Fruit fly (Drosophila melanogaster): Measurements from ENCODE around the gene VhaPPA1-1.

The VhaPPA1-1 gene

DNA sequence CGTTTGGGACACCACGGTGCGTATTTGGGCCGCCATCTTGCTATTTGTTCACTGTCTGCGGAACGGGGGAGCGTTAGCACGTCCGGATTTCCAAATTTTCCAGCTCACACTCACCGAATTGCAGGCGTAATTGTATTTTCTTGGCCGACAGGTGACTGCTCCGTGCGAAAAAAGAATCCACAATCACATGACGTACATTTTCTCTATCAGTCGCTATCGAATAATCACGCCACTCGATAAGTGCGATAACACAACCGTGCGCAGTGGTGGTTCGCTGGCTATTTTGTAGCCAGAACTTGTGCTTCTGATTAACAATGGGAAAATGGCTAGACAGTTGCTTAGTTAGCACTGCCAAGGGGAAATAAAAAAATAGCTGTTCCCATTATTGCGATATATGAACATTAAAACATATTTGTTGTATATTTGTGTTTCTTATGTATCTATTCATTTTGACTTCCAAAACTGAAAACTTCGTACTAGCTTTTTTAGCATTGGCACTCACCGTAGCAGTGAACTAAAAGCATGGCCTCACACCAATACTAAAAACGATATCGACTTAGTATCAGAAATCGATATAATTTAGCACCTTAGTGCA lies at the start of gene VhaPPA1-1:
TSS of gene VhaPPA1-1 (minus strand) at position 225 of the 595 bp plus-strand sequence.
- TF ChIP-seq CG12605 (GFP tag; IDR thresholded peaks at IDR 0.05): no peak

DNA sequence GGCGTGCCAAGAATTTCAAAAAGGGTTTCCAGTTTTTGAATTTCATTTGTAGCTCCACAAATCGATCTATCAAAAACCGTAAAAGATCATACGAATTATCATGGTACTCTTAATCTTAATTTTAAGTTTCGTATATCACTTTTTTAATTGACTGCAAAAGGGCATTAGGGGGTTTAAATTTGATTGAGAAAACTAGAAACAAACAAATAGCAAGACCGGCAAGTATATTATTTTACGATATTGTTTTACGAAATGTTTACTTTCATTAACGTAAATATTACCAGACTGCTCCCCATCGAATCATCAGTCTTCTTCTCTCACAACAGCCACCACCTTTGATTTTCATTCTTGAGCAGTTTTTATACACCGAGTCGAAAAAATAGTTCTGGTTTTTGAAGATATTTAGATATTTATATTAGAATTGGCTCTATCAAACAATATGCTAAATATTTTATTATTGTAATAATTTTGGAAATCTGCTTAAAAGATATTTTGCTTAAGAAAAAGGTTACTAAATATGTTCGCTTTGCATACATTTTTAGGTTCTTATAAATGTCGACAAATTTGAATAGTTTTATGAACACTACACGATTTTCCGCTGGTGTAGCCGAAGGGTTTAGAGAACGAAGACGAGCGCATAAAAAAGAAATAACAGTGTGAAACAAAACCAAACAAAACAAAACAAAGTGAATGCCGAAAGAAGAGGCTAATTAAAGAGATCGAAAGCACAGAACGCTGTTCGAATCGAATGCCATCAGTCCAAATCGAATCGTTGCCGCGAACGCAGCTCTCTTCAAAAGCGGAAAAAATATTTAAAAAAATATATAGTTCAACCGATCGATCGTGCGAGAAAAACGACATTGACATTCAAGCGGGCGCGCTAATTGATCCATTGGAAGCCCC lies 14.3 kb upstream of the VhaPPA1-1 start, which contains the start of gene Sdr:
TSS of gene Sdr (plus strand) at position 702 of the 903 bp plus-strand sequence.
- TF ChIP-seq CG4496 (GFP tag; IDR thresholded peaks at IDR 0.05) (no peak), CG10348 (GFP tag; IDR thresholded peaks at IDR 0.05) (no peak), CG14655 (GFP tag; optimal IDR thresholded peaks at IDR 0.05) (peak; percentile 36), CG8159 (tag; optimal IDR thresholded peaks at IDR 0.05) (peak; percentile 69), CG9948 (tag; optimal IDR thresholded peaks at IDR 0.05) (peak; percentile 62), CG12605 (GFP tag; IDR thresholded peaks at IDR 0.05) (no peak; the same call in 1 of the 2 replicates), Ets98B (GFP tag; IDR thresholded peaks at IDR 0.05) (no peak), CG34367 (tag; optimal IDR thresholded peaks at IDR 0.05) (peak; percentile 50), CG8301 (tag; optimal IDR thresholded peaks at IDR 0.05) (no peak), CG32121 (GFP tag; IDR thresholded peaks at IDR 0.05) (no peak), Pif1A (GFP tag; optimal IDR thresholded peaks at IDR 0.05) (peak; percentile 25), gl (tag; optimal IDR thresholded peaks at IDR 0.05) (peak; percentile 22), CG17806 (tag; optimal IDR thresholded peaks at IDR 0.05) (no peak), EcR (GFP tag; optimal IDR thresholded peaks at IDR 0.05) (no peak), CG15710 (tag; optimal IDR thresholded peaks at IDR 0.05) (peak; percentile 68), fd96Ca (GFP tag; IDR thresholded peaks at IDR 0.05) (no peak), Snoo (tag; optimal IDR thresholded peaks at IDR 0.05) (peak; percentile 38), CG13204 (GFP tag; optimal IDR thresholded peaks at IDR 0.05) (no peak), D1 (tag; optimal IDR thresholded peaks at IDR 0.05) (no peak), rn (GFP tag; IDR thresholded peaks at IDR 0.05) (peak; percentile 24; the same call in 1 of the 2 replicates), Pif1B (GFP tag; optimal IDR thresholded peaks at IDR 0.05) (peak; percentile 4)

DNA sequence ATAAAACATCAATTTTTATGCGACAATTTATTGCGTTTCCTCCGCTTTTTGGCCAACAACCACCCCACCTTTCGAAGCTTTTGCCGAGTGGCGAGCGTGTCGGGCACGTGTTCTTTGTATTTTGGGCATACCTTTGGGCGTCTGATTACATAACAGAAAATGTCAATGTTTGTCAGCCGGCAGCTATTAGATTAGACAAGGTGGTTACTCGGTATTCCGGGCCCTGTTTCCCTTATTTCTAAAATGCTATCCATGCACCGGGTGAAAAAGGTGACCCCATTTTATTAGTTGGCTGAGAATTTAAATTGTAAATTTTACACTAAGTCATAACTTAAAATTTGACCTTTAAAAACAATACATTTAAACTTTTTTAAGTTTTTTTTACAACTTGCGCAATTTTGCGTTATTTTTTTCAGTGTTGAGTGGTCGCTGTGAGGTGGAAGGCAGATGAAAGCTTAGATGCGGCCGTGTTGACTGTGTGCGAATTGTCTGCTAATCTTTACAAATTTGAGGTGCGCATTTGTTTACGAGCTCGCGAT lies 8.7 kb upstream of the VhaPPA1-1 start:
- TF ChIP-seq CG10348 (GFP tag; IDR thresholded peaks at IDR 0.05) (no peak), CG14655 (GFP tag; optimal IDR thresholded peaks at IDR 0.05) (no peak), Pif1B (GFP tag; optimal IDR thresholded peaks at IDR 0.05) (no peak), CG34367 (tag; optimal IDR thresholded peaks at IDR 0.05) (no peak), CG15710 (tag; optimal IDR thresholded peaks at IDR 0.05) (no peak), EcR (GFP tag; optimal IDR thresholded peaks at IDR 0.05) (no peak), CG12605 (GFP tag; IDR thresholded peaks at IDR 0.05) (no peak), CG8301 (tag; optimal IDR thresholded peaks at IDR 0.05) (no peak), rn (GFP tag; IDR thresholded peaks at IDR 0.05) (no peak), CG4496 (GFP tag; IDR thresholded peaks at IDR 0.05) (no peak)

DNA sequence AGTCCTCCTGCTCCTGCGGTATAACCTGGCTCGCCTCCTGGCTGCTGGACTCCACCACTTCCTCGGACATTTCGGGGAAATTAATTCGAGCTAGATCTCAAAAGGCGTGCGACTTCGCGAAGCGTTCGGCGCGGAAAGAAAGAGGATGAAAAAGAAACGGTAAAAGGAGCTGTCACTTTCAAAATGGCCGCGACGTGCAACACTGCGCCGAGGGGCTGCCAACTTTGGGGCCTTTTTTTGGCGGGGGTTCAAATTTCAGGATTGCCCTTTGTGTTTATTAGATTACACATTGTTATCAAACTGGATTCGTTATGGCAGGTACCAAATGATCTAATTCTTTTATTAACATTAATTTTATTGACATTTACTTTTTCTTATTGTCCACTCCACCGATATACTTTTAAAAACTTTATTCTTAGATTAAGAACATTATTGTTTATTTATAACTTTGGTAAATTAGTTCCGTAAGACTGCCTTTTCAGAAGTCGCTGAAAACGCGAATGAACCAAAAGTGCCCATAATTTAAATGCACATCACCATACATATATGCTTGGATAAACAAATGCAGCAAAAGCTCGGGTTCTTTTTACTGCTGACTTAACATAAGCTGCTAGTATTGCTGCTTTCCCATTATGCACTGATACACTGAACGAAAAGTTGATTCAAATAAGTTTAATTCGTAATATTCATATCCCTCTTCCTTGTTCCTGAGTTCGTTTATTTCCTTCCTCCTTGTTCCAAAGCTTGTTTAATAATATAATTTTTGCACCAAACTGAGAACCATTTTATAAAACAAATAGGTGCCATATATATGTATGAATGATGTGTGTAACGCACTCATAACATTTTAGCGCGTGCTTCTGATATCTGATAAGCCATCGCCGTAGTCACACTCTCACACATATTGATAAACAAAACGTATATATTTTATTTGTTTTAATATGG lies 2.2 kb downstream of the VhaPPA1-1 start, which contains the start of gene RpS5b:
TSS of gene RpS5b (minus strand) at position 156 of the 945 bp plus-strand sequence.
- TF ChIP-seq Snoo (tag; optimal IDR thresholded peaks at IDR 0.05) (peak; percentile 7), Pif1A (GFP tag; optimal IDR thresholded peaks at IDR 0.05) (no peak)

DNA sequence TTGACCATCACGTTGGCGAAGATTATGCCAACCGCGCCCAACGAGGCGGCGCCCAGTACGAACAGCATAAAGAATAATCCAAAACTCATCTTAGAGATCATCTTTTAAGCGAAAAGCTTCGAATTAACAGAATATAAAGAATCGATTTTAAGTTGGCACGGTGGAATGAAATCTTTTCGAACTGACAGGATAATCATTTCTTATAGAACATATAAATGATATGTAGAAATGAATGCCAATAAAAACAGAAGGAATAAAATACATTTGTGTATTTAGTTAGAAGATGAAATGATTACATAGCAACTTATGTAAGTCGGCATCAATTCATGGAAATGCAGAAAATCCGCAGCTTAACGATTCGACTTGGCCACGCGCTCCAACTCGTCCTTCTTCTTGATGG lies 3.7 kb downstream of the VhaPPA1-1 start, which contains the start of gene VhaPPA1-2:
TSS of gene VhaPPA1-2 (minus strand) at position 101 of the 400 bp plus-strand sequence.
- TF ChIP-seq CG10348 (GFP tag; IDR thresholded peaks at IDR 0.05) (no peak), gl (tag; optimal IDR thresholded peaks at IDR 0.05) (no peak), CG13204 (GFP tag; optimal IDR thresholded peaks at IDR 0.05) (no peak), CG15710 (tag; optimal IDR thresholded peaks at IDR 0.05) (no peak), CG8301 (tag; optimal IDR thresholded peaks at IDR 0.05) (no peak), CG32121 (GFP tag; IDR thresholded peaks at IDR 0.05) (no peak), Ets98B (GFP tag; IDR thresholded peaks at IDR 0.05) (no peak), CG34367 (tag; optimal IDR thresholded peaks at IDR 0.05) (no peak), D1 (tag; optimal IDR thresholded peaks at IDR 0.05) (no peak), rn (GFP tag; IDR thresholded peaks at IDR 0.05) (no peak), CG4496 (GFP tag; IDR thresholded peaks at IDR 0.05) (no peak), Pif1A (GFP tag; optimal IDR thresholded peaks at IDR 0.05) (no peak), CG12605 (GFP tag; IDR thresholded peaks at IDR 0.05) (no peak), CG14655 (GFP tag; optimal IDR thresholded peaks at IDR 0.05) (no peak), CG8159 (tag; optimal IDR thresholded peaks at IDR 0.05) (no peak), EcR (GFP tag; optimal IDR thresholded peaks at IDR 0.05) (no peak), Pif1B (GFP tag; optimal IDR thresholded peaks at IDR 0.05) (no peak), CG17806 (tag; optimal IDR thresholded peaks at IDR 0.05) (no peak)
